Fruit fly (Drosophila melanogaster) whole organism, prepupa: ENCODE data around the gene CG7218.

Experiments
- Blimp-1 ChIP-seq: fragments of 200-800 bp; sonication (Bioruptor generic); optimal IDR thresholded peaks from 3 replicates; lab custom pipeline; 2017; ENCODE audit warnings: missing biosample characterization, missing genetic modification characterization, mild to moderate bottlenecking, moderate library complexity, missing genetic modification reagents
- CG10669 ChIP-seq: fragments of 200-800 bp; sonication (Bioruptor generic); optimal IDR thresholded peaks from 3 replicates; lab custom pipeline; 2018; ENCODE audit warnings: missing biosample characterization, mild to moderate bottlenecking, missing genetic modification characterization, moderate library complexity
- CG11294 ChIP-seq: fragments of 200-800 bp; sonication (Bioruptor generic); IDR thresholded peaks from 2 replicates; pipeline ENCODE4 v1.3.6; 2022; ENCODE audit warnings: missing biosample characterization, missing genetic modification characterization
- CG11902 ChIP-seq: fragments of 200-800 bp; sonication (Bioruptor generic); optimal IDR thresholded peaks from 3 replicates; lab custom pipeline; 2016; ENCODE audit warnings: missing biosample characterization, missing genetic modification characterization
- CG15336 ChIP-seq: fragments of 200-800 bp; sonication (Bioruptor generic); IDR thresholded peaks from 2 replicates; pipeline ENCODE4 v1.3.6; 2022; ENCODE audit warnings: missing biosample characterization, missing genetic modification characterization
- CG1621 ChIP-seq: fragments of 200-800 bp; sonication (Bioruptor generic); optimal IDR thresholded peaks from 3 replicates; lab custom pipeline; 2018; ENCODE audit warnings: missing biosample characterization, mild to moderate bottlenecking, missing genetic modification characterization
- CG34406 ChIP-seq: fragments of 200-800 bp; sonication (Bioruptor generic); optimal IDR thresholded peaks from 3 replicates; lab custom pipeline; 2016; ENCODE audit warnings: missing biosample characterization, missing genetic modification characterization
- CG3919 ChIP-seq: fragments of 200-800 bp; sonication (Bioruptor generic); optimal IDR thresholded peaks from 3 replicates; lab custom pipeline; 2016; ENCODE audit warnings: missing biosample characterization, missing genetic modification characterization
- CG6163 ChIP-seq: fragments of 200-800 bp; sonication (Bioruptor generic); IDR thresholded peaks from 3 replicates; pipeline ENCODE4 v1.3.6; 2022; ENCODE audit warnings: missing biosample characterization, missing genetic modification characterization
- CG6276 ChIP-seq: fragments of 200-800 bp; sonication (Bioruptor generic); optimal IDR thresholded peaks from 2 replicates; lab custom pipeline; 2017; ENCODE audit warnings: missing biosample characterization, mild to moderate bottlenecking, missing genetic modification characterization
- CG6792 ChIP-seq: fragments of 200-800 bp; sonication (Bioruptor generic); optimal IDR thresholded peaks from 3 replicates; lab custom pipeline; 2016; ENCODE audit warnings: missing biosample characterization, missing genetic modification characterization
- CG7368 ChIP-seq: fragments of 200-800 bp; sonication (Bioruptor generic); optimal IDR thresholded peaks from 3 replicates; lab custom pipeline; 2016; ENCODE audit warnings: missing biosample characterization, missing genetic modification characterization
- CG8119 ChIP-seq: fragments of 200-800 bp; sonication (Bioruptor generic); IDR thresholded peaks from 3 replicates; pipeline ENCODE4 v1.3.6; 2022; ENCODE audit warnings: missing biosample characterization, missing genetic modification characterization
- CG8319 ChIP-seq: fragments of 200-800 bp; sonication (Bioruptor generic); optimal IDR thresholded peaks from 3 replicates; lab custom pipeline; 2016; ENCODE audit warnings: missing biosample characterization, missing genetic modification characterization
- CG9139 ChIP-seq: fragments of 200-800 bp; sonication (Bioruptor generic); optimal IDR thresholded peaks from 3 replicates; lab custom pipeline; 2017; ENCODE audit warnings: missing biosample characterization, mild to moderate bottlenecking, missing genetic modification characterization
- Eip75B ChIP-seq: fragments of 200-800 bp; sonication (Bioruptor generic); optimal IDR thresholded peaks from 3 replicates; lab custom pipeline; 2016; ENCODE audit warnings: missing biosample characterization, missing genetic modification characterization
- Eip78C ChIP-seq: fragments of 200-800 bp; sonication (Bioruptor generic); peaks from one replicate; lab custom pipeline; 2016; ENCODE audit warnings: missing biosample characterization, missing genetic modification characterization
- Ets21C ChIP-seq: fragments of 200-800 bp; sonication (Bioruptor generic); optimal IDR thresholded peaks from 3 replicates; lab custom pipeline; 2016; ENCODE audit warnings: missing biosample characterization, missing genetic modification characterization
- Gug ChIP-seq: fragments of 200-800 bp; sonication (Bioruptor generic); IDR thresholded peaks from 2 replicates; pipeline ENCODE4 v1.3.6; 2022; ENCODE audit warnings: missing biosample characterization, missing genetic modification characterization
- Hr38 ChIP-seq: sonication (Bioruptor generic); optimal IDR thresholded peaks from 2 replicates; lab custom pipeline; 2016; ENCODE audit warnings: missing biosample characterization, missing genetic modification characterization
- Hr39 ChIP-seq: fragments of 200-800 bp; sonication (Bioruptor generic); optimal IDR thresholded peaks from 2 replicates; lab custom pipeline; 2016; ENCODE audit warnings: missing biosample characterization, missing genetic modification characterization
- Hr4 ChIP-seq: fragments of 200-800 bp; sonication (Bioruptor generic); optimal IDR thresholded peaks from 3 replicates; lab custom pipeline; 2016; ENCODE audit warnings: missing biosample characterization, missing genetic modification characterization
- Lpt ChIP-seq: fragments of 200-800 bp; sonication (Bioruptor generic); optimal IDR thresholded peaks from 3 replicates; lab custom pipeline; 2016; ENCODE audit warnings: missing biosample characterization, missing genetic modification characterization
- Met ChIP-seq: fragments of 200-800 bp; sonication (Bioruptor generic); optimal IDR thresholded peaks from 3 replicates; lab custom pipeline; 2016; ENCODE audit warnings: missing biosample characterization, missing genetic modification characterization
- OdsH ChIP-seq: fragments of 200-800 bp; sonication (Bioruptor generic); optimal IDR thresholded peaks from 3 replicates; lab custom pipeline; 2016; ENCODE audit warnings: missing biosample characterization, missing genetic modification characterization
- Sox102F ChIP-seq: fragments of 200-800 bp; sonication (Bioruptor generic); optimal IDR thresholded peaks from 2 replicates; lab custom pipeline; 2016; ENCODE audit warnings: missing biosample characterization, mild to moderate bottlenecking, missing genetic modification characterization
- Sox14 ChIP-seq: fragments of 200-800 bp; sonication (Bioruptor generic); optimal IDR thresholded peaks from 3 replicates; lab custom pipeline; 2016; ENCODE audit warnings: missing biosample characterization, missing genetic modification characterization
- acj6 ChIP-seq: fragments of 200-800 bp; sonication (Bioruptor generic); optimal IDR thresholded peaks from 3 replicates; lab custom pipeline; 2016; ENCODE audit warnings: missing biosample characterization, missing genetic modification characterization
- cyc ChIP-seq: fragments of 200-800 bp; sonication (Bioruptor generic); optimal IDR thresholded peaks from 3 replicates; lab custom pipeline; 2016; ENCODE audit warnings: missing biosample characterization, missing genetic modification characterization
- dac ChIP-seq: fragments of 200-800 bp; sonication (Bioruptor generic); optimal IDR thresholded peaks from 2 replicates; lab custom pipeline; 2017; ENCODE audit warnings: missing biosample characterization, mild to moderate bottlenecking, missing genetic modification characterization
- dsx ChIP-seq: fragments of 200-800 bp; optimal IDR thresholded peaks from 3 replicates; lab custom pipeline; 2019; ENCODE audit warnings: missing biosample characterization, mild to moderate bottlenecking, missing genetic modification characterization, moderate library complexity; ENCODE audit not compliant: poor library complexity, severe bottlenecking
- eg ChIP-seq: fragments of 200-800 bp; sonication (Bioruptor generic); IDR thresholded peaks from 3 replicates; pipeline ENCODE4 v1.3.6; 2022; ENCODE audit warnings: missing biosample characterization, missing genetic modification characterization
- esn ChIP-seq: fragments of 200-800 bp; sonication (Bioruptor generic); optimal IDR thresholded peaks from 2 replicates; lab custom pipeline; 2016; ENCODE audit warnings: missing biosample characterization, mild to moderate bottlenecking, missing genetic modification characterization, moderate library complexity
- fkh ChIP-seq: fragments of 200-800 bp; sonication (Bioruptor generic); optimal IDR thresholded peaks from 3 replicates; lab custom pipeline; 2017; ENCODE audit warnings: missing biosample characterization, mild to moderate bottlenecking, missing genetic modification characterization, moderate library complexity
- net ChIP-seq: fragments of 200-800 bp; sonication (Bioruptor generic); optimal IDR thresholded peaks from 3 replicates; lab custom pipeline; 2016; ENCODE audit warnings: missing biosample characterization, missing genetic modification characterization
- ss ChIP-seq, 2 experiments: fragments of 200-800 bp; sonication (Bioruptor generic); optimal IDR thresholded peaks; 2 replicates in 1 of 2; 3 replicates in 1 of 2; lab custom pipeline; 2017 to 2018; ENCODE audit warnings: mild to moderate bottlenecking in 2 of 2, missing biosample characterization in 2 of 2, missing genetic modification characterization in 2 of 2, moderate library complexity in 1 of 2
- topi ChIP-seq: fragments of 200-800 bp; sonication (Bioruptor generic); optimal IDR thresholded peaks from 3 replicates; lab custom pipeline; 2016; ENCODE audit warnings: missing biosample characterization, missing genetic modification characterization

Gene CG7218

dm6 chr3R:18125023-18125630 lies 39.1 kb downstream of the CG7218 start (continued):
- peak; percentile 85 for TF ChIP-seq Sox14 (GFP tag; lab: Kevin White, UChicago)
- TF ChIP-seq Eip75B (GFP tag; lab: Kevin White, UChicago) = peak; percentile 82
- peak; percentile 84 for TF ChIP-seq CG6792
- TF ChIP-seq CG34406 (GFP tag; lab: Kevin White, UChicago) = peak; percentile 73
- peak; percentile 82 for TF ChIP-seq CG11902 (GFP tag; lab: Kevin White, UChicago)
- peak; percentile 67 for TF ChIP-seq Lpt
- peak; percentile 81 for TF ChIP-seq Hr4 (GFP tag; lab: Kevin White, UChicago)
- peak; percentile 90 for TF ChIP-seq dsx (GFP tag; lab: Kevin White, UChicago)
- peak; percentile 85 for TF ChIP-seq topi (GFP tag; lab: Kevin White, UChicago)
- TF ChIP-seq CG6163 (GFP tag; lab: Robert Waterston, UW) = peak; percentile 94
- no peak for TF ChIP-seq fkh (GFP tag; lab: Kevin White, UChicago)
- peak; percentile 86 for TF ChIP-seq CG3919 (GFP tag; lab: Kevin White, UChicago)
- TF ChIP-seq CG9139 = peak; percentile 67
- peak; percentile 83 for TF ChIP-seq CG11294
- TF ChIP-seq CG6276 (GFP tag; lab: Kevin White, UChicago) = peak; percentile 70
- TF ChIP-seq CG8119 (GFP tag; lab: Robert Waterston, UW) = peak; percentile 82
- peak; percentile 85 for TF ChIP-seq CG7368 (GFP tag; lab: Kevin White, UChicago)
- peak; percentile 83 for TF ChIP-seq Met (GFP tag; lab: Kevin White, UChicago)
- peak; percentile 87 for TF ChIP-seq Hr39 (GFP tag; lab: Kevin White, UChicago)
- TF ChIP-seq CG8319 (GFP tag; lab: Kevin White, UChicago) = peak; percentile 89
- peak; percentile 72 for TF ChIP-seq Ets21C (GFP tag; lab: Kevin White, UChicago)
- peak; percentile 86 for TF ChIP-seq OdsH (GFP tag; lab: Kevin White, UChicago)
- peak; percentile 76 to 94 for TF ChIP-seq ss (GFP tag; optimal IDR thresholded peaks at IDR 0.05; lab: Kevin White, UChicago)
- peak; percentile 82 for TF ChIP-seq CG1621
- peak; percentile 51 for TF ChIP-seq dac (GFP tag; lab: Kevin White, UChicago)
- TF ChIP-seq CG10669 (GFP tag; lab: Kevin White, UChicago) = peak; percentile 78
- TF ChIP-seq Hr38 (GFP tag; lab: Kevin White, UChicago) = peak; percentile 9
- peak; percentile 62 for TF ChIP-seq Sox102F (GFP tag; lab: Kevin White, UChicago)
- peak; percentile 15 for TF ChIP-seq Blimp-1 (GFP tag; lab: Kevin White, UChicago)

dm6 chr3R:18121385-18122151 lies 42.6 kb downstream of the CG7218 start:
- TF ChIP-seq Eip75B (GFP tag; lab: Kevin White, UChicago) (peak; percentile 20), Eip78C (GFP tag; lab: Kevin White, UChicago) (peak; percentile 70), CG11294 (no peak), acj6 (no peak), CG1621 (peak; percentile 12), cyc (no peak), CG15336 (GFP tag; lab: Robert Waterston, UW) (no peak), CG8119 (GFP tag; lab: Robert Waterston, UW) (no peak), CG6163 (GFP tag; lab: Robert Waterston, UW) (peak; percentile 37; the same call in 2 of the 3 replicates), net (GFP tag; lab: Kevin White, UChicago) (no peak), eg (GFP tag; lab: Robert Waterston, UW) (peak; percentile 29; the same call in 1 of the 3 replicates), Gug (no peak), Lpt (peak; percentile 14), esn (GFP tag; lab: Kevin White, UChicago) (peak; percentile 20)
